Worm (Caenorhabditis elegans): Measurements from ENCODE around the gene B0336.12.

The B0336.12 gene

DNA sequence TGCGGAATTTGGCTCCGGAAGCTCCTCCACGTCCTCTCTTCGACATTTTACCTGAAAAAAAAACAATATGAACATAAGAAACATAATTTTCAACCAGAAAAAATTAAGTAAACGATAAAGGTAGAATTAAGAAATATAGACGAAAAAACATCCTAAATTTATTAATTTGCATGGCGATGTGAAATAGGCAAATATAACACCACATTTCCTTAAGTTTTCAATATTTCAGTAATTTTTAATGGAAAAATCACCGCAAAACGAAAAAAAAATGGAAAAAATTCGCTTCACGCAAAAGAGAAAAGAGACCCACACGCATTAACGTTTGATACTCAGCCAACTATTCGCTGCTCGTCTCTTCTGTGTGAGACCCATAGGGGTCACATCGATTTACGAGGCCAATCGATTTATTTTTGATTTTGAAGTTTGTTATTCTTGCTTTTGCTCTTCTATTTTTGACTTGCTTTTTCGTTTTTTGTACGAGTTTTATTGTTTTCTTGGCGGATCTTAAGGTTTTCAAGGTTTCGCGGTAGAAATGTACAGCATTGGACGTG, 3.8 kb downstream of the B0336.12 start, which contains the start of gene rpl-23 (continued):
- TF ChIP-seq F13H6.1 (tag; optimal IDR thresholded peaks at IDR 0.05) (peak; percentile 78), nhr-12 (tag; optimal IDR thresholded peaks at IDR 0.05) (no peak), ceh-82 (tag; optimal IDR thresholded peaks at IDR 0.05) (peak; percentile 73), sma-9 (GFP tag; optimal IDR thresholded peaks at IDR 0.05) (peak; percentile 90), sma-9 (tag; optimal IDR thresholded peaks at IDR 0.05) (no peak), lin-39 (tag; optimal IDR thresholded peaks at IDR 0.05) (no peak), nhr-23 (tag; optimal IDR thresholded peaks at IDR 0.05) (no peak), lin-13 (GFP tag; optimal IDR thresholded peaks at IDR 0.05) (peak; percentile 96), ama-1 (optimal IDR thresholded peaks at IDR 0.05) (peak; percentile 83), ztf-4 (tag; optimal IDR thresholded peaks at IDR 0.05) (peak; percentile 88), elt-1 (tag; optimal IDR thresholded peaks at IDR 0.05) (no peak), nhr-10 (tag; optimal IDR thresholded peaks at IDR 0.05) (peak; percentile 12), blmp-1 (tag; optimal IDR thresholded peaks at IDR 0.05; ENCODE audit: insufficient read depth) (peak; percentile 80), nhr-25 (tag; optimal IDR thresholded peaks at IDR 0.05) (peak; percentile 95), mab-5 (tag; optimal IDR thresholded peaks at IDR 0.05) (peak; percentile 85), unc-55 (GFP tag; optimal IDR thresholded peaks at IDR 0.05) (peak; percentile 100), nhr-237 (tag; optimal IDR thresholded peaks at IDR 0.05) (no peak), mdl-1 (tag; optimal IDR thresholded peaks at IDR 0.05) (peak in 1 of 2 experiments; percentile 29)

DNA sequence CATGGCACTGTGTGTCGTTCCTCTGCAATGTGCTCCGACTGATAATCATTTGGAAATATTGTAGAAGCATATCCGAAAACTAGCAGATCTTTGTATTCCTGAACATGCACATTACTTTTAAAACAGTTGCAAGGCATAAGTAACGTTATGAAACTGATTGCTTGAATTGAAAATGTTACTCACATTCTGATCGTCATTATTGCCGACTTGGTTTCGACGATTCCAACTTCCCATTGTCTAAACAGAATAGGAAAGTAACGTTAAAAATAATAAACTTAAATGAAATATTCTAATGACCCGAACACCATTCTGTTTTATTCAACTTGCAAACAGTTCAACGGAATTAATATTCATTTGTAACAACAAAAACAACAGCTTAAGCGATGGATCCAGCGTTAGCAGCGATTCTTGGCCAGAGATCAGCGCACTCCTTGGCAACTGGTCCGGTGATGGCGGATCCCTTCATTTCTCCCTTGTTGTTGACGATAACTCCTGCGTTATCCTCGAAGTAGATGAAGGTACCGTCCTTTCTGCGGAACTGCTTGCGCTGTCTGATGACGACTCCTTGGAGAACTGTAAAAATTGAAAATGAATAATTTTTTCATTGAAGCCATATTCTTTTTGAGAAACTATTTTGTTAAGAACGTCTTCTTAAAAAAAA, 4.6 kb downstream of the B0336.12 start, which contains the start of gene swp-1:
Gene swp-1 (minus strand): TSS at position 298 of the 661 bp plus-strand sequence.
- TF ChIP-seq lsy-2 (tag; optimal IDR thresholded peaks at IDR 0.05) (no peak), nhr-77 (tag; optimal IDR thresholded peaks at IDR 0.05) (no peak), crh-2 (tag; optimal IDR thresholded peaks at IDR 0.05) (no peak), peb-1 (tag; optimal IDR thresholded peaks at IDR 0.05) (no peak), ZK546.5 (tag; optimal IDR thresholded peaks at IDR 0.05) (no peak), ztf-4 (tag; optimal IDR thresholded peaks at IDR 0.05) (no peak), nhr-25 (tag; optimal IDR thresholded peaks at IDR 0.05) (no peak), Y55F3AM.14 (GFP tag; optimal IDR thresholded peaks at IDR 0.05) (no peak), mbf-1 (tag; optimal IDR thresholded peaks at IDR 0.05) (no peak), lin-39 (tag; optimal IDR thresholded peaks at IDR 0.05) (no peak), nhr-10 (tag; optimal IDR thresholded peaks at IDR 0.05) (no peak)

DNA sequence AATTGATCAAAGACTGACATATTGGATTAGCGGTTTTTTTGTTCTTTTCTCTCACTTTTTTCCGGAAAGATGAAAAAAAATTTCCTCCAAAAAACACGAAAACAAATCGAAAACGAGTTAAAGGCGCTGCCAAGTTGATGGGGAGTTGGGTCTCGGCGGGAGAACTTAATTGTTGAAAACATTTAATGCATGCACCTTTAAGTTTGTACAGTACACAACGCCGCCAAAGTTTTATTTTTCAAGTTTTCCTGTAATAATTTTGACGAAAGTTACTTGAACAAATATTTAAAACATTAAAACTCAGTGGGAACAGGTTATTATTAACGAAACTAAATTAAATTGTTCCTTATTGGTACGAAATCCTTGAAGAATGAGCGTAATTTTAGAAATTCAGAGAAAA, 8.5 kb downstream of the B0336.12 start:
- no peak for TF ChIP-seq unc-55 (GFP tag; optimal IDR thresholded peaks at IDR 0.05)
- no peak for TF ChIP-seq Y55F3AM.14 (GFP tag; optimal IDR thresholded peaks at IDR 0.05)
- TF ChIP-seq ama-1 (optimal IDR thresholded peaks at IDR 0.05), result no peak
- no peak for TF ChIP-seq ztf-11 (tag; optimal IDR thresholded peaks at IDR 0.05)
- no peak for TF ChIP-seq sma-9 (GFP tag; optimal IDR thresholded peaks at IDR 0.05)
- no peak for TF ChIP-seq sma-9 (tag; optimal IDR thresholded peaks at IDR 0.05)
- TF ChIP-seq nhr-21 (tag; optimal IDR thresholded peaks at IDR 0.05), result no peak
- no peak for TF ChIP-seq ZK546.5 (tag; optimal IDR thresholded peaks at IDR 0.05)
- TF ChIP-seq F13H6.1 (tag; optimal IDR thresholded peaks at IDR 0.05), result no peak

DNA sequence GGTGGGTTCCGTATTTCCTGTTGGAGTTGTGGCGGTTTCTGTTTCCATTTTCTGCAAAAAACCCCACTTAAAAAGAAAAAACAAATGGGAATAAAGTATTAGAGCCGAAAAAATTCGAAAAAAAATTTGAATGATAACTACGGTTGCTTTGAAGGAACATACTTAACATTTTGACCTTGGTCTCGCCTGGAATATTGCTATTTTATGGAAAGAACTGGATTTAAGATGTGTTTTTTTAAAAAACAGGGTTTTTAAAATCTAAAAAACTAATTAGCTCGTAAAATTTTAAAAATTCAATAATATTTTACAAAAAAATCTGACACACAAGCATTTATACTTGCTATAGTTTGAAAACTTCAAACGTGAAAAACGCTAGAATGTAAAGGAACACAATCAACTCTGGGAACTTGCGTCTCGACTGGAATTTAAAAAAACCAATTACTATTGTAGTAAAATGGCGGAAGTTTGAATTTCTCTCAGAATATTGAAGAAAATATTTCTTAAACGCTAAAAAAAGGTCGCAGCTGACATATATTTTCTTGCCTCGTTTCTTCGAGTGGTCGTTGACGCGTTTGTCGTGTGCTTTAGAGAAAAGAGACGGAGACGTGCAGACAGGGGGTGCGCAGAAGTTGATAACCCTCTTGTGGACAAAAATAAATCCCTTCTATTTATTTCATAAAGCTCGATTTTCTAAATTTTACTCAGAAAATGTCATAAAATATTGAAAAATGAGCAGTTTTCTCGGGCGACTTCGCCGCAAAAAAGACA, 11.8 kb downstream of the B0336.12 start, which contains the start of the genes lgg-3 and rgs-5:
Gene lgg-3 (minus strand): TSS at position 51 of the 768 bp plus-strand sequence.
Gene rgs-5 (plus strand): TSS at position 593 of the 768 bp plus-strand sequence.
- TF ChIP-seq blmp-1 (tag; optimal IDR thresholded peaks at IDR 0.05; ENCODE audit: insufficient read depth), result no peak
- TF ChIP-seq unc-62 (GFP tag; optimal IDR thresholded peaks at IDR 0.05), result no peak
- no peak for TF ChIP-seq nhr-11 (tag; optimal IDR thresholded peaks at IDR 0.05)
- TF ChIP-seq C34F6.9 (tag; optimal IDR thresholded peaks at IDR 0.05), result peak; percentile 56
- no peak for TF ChIP-seq Y55F3AM.14 (GFP tag; optimal IDR thresholded peaks at IDR 0.05)
- no peak for TF ChIP-seq mbf-1 (tag; optimal IDR thresholded peaks at IDR 0.05)
- TF ChIP-seq gmeb-1 (tag; optimal IDR thresholded peaks at IDR 0.05), result no peak
- no peak for TF ChIP-seq ama-1 (optimal IDR thresholded peaks at IDR 0.05)
- TF ChIP-seq unc-55 (GFP tag; optimal IDR thresholded peaks at IDR 0.05), result peak; percentile 61
- TF ChIP-seq elt-3 (tag; optimal IDR thresholded peaks at IDR 0.05), result no peak
- TF ChIP-seq nhr-237 (tag; optimal IDR thresholded peaks at IDR 0.05), result no peak
- peak; percentile 53 for TF ChIP-seq crh-2 (tag; optimal IDR thresholded peaks at IDR 0.05)
- peak; percentile 50 for TF ChIP-seq lin-13 (GFP tag; optimal IDR thresholded peaks at IDR 0.05)
- TF ChIP-seq skn-1 (tag; optimal IDR thresholded peaks at IDR 0.05), result no peak
- peak; percentile 24 for TF ChIP-seq fos-1 (tag; optimal IDR thresholded peaks at IDR 0.05)
- TF ChIP-seq nhr-129 (tag; optimal IDR thresholded peaks at IDR 0.05), result peak; percentile 52
- peak; percentile 34 for TF ChIP-seq snpc-4 (tag; optimal IDR thresholded peaks at IDR 0.05)
- TF ChIP-seq lsy-2 (tag; optimal IDR thresholded peaks at IDR 0.05), result peak; percentile 1 to 65

All from whole organism, L2 larva.